Worm (Caenorhabditis elegans) whole organism, L2 larva: ENCODE data around the gene dolk-1.

Experiments used
- F13H6.1 ChIP-seq: sonication (generic microtip); optimal IDR thresholded peaks from 2 replicates; lab custom pipeline; 2016; ENCODE audit warnings: missing genetic modification characterization, missing compliant biosample characterization
- ZK546.5 ChIP-seq: sonication (generic microtip); optimal IDR thresholded peaks from 2 replicates; lab custom pipeline; 2017; ENCODE audit warnings: missing biosample characterization, missing genetic modification characterization
- alr-1 ChIP-seq: fragments of 150-350 bp; optimal IDR thresholded peaks from 2 replicates; lab custom pipeline; 2014; ENCODE audit warnings: missing biosample characterization, missing genetic modification characterization
- ama-1 ChIP-seq: fragments of 150-350 bp; optimal IDR thresholded peaks from 2 replicates; lab custom pipeline; 2018; ENCODE audit warnings: inconsistent platforms
- blmp-1 ChIP-seq: sonication (generic microtip); optimal IDR thresholded peaks from 2 replicates; lab custom pipeline; 2017; ENCODE audit warnings: missing genetic modification characterization, mild to moderate bottlenecking, missing compliant biosample characterization, antibody characterized with exemption, moderate library complexity; ENCODE audit not compliant: insufficient read depth
- crh-2 ChIP-seq: sonication (generic microtip); optimal IDR thresholded peaks from 2 replicates; lab custom pipeline; 2017; ENCODE audit warnings: missing biosample characterization, missing genetic modification characterization
- dmd-4 ChIP-seq: sonication (generic microtip); optimal IDR thresholded peaks from 2 replicates; lab custom pipeline; 2017; ENCODE audit warnings: missing biosample characterization, missing genetic modification characterization
- elt-1 ChIP-seq: fragments of 150-350 bp; optimal IDR thresholded peaks from 2 replicates; lab custom pipeline; 2014; ENCODE audit warnings: missing biosample characterization, missing genetic modification characterization
- elt-3 ChIP-seq: sonication (generic microtip); optimal IDR thresholded peaks from 2 replicates; lab custom pipeline; 2017; ENCODE audit warnings: missing biosample characterization, missing genetic modification characterization
- fos-1 ChIP-seq: fragments of 150-350 bp; optimal IDR thresholded peaks from 2 replicates; lab custom pipeline; 2014; ENCODE audit warnings: missing biosample characterization, missing genetic modification characterization
- gmeb-1 ChIP-seq: fragments of 150-350 bp; optimal IDR thresholded peaks from 2 replicates; lab custom pipeline; 2014; ENCODE audit warnings: missing biosample characterization, missing genetic modification characterization
- lin-11 ChIP-seq: fragments of 150-350 bp; sonication (generic microtip); optimal IDR thresholded peaks from 2 replicates; lab custom pipeline; 2014; ENCODE audit warnings: missing biosample characterization, missing genetic modification characterization, inconsistent platforms, mixed read lengths
- lin-13 ChIP-seq: fragments of 150-350 bp; optimal IDR thresholded peaks from 2 replicates; lab custom pipeline; 2014; ENCODE audit warnings: missing biosample characterization, missing genetic modification reagents, missing genetic modification characterization
- mab-5 ChIP-seq: fragments of 150-350 bp; optimal IDR thresholded peaks from 2 replicates; lab custom pipeline; 2014; ENCODE audit warnings: missing biosample characterization, missing genetic modification characterization
- nhr-11 ChIP-seq: fragments of 150-350 bp; optimal IDR thresholded peaks from 2 replicates; lab custom pipeline; 2014; ENCODE audit warnings: missing biosample characterization, missing genetic modification characterization
- nhr-12 ChIP-seq: fragments of 150-350 bp; optimal IDR thresholded peaks from 2 replicates; lab custom pipeline; 2014; ENCODE audit warnings: missing biosample characterization, missing genetic modification characterization
- nhr-129 ChIP-seq: fragments of 150-350 bp; optimal IDR thresholded peaks from 2 replicates; lab custom pipeline; 2014; ENCODE audit warnings: missing biosample characterization, missing genetic modification characterization
- nhr-21 ChIP-seq: fragments of 150-350 bp; optimal IDR thresholded peaks from 2 replicates; lab custom pipeline; 2014; ENCODE audit warnings: missing biosample characterization, missing genetic modification characterization
- nhr-23 ChIP-seq: fragments of 150-350 bp; optimal IDR thresholded peaks from 2 replicates; lab custom pipeline; 2014; ENCODE audit warnings: missing biosample characterization, missing genetic modification reagents, missing genetic modification characterization
- nhr-25 ChIP-seq: fragments of 150-350 bp; sonication (generic microtip); optimal IDR thresholded peaks from 3 replicates; lab custom pipeline; 2014; ENCODE audit warnings: missing biosample characterization, missing genetic modification characterization
- nhr-6 ChIP-seq: fragments of 150-350 bp; optimal IDR thresholded peaks from 2 replicates; lab custom pipeline; 2014; ENCODE audit warnings: missing biosample characterization, missing genetic modification characterization
- nhr-77 ChIP-seq: fragments of 150-350 bp; optimal IDR thresholded peaks from 2 replicates; lab custom pipeline; 2014; ENCODE audit warnings: missing biosample characterization, missing genetic modification characterization
- peb-1 ChIP-seq: fragments of 150-350 bp; optimal IDR thresholded peaks from 2 replicates; lab custom pipeline; 2014; ENCODE audit warnings: missing biosample characterization, missing genetic modification characterization
- sem-4 ChIP-seq: fragments of 150-350 bp; optimal IDR thresholded peaks from 2 replicates; lab custom pipeline; 2014; ENCODE audit warnings: missing biosample characterization, missing genetic modification reagents, missing genetic modification characterization
- skn-1 ChIP-seq: sonication (generic microtip); optimal IDR thresholded peaks from 2 replicates; lab custom pipeline; 2017; ENCODE audit warnings: missing biosample characterization, missing genetic modification characterization
- snpc-4 ChIP-seq: fragments of 150-350 bp; optimal IDR thresholded peaks from 2 replicates; lab custom pipeline; 2014; ENCODE audit warnings: missing biosample characterization, missing genetic modification characterization
- unc-55 ChIP-seq: fragments of 150-350 bp; sonication (generic microtip); optimal IDR thresholded peaks from 3 replicates; lab custom pipeline; 2014; ENCODE audit warnings: missing biosample characterization, missing genetic modification reagents, missing genetic modification characterization
- unc-62 ChIP-seq: fragments of 150-350 bp; optimal IDR thresholded peaks from 2 replicates; lab custom pipeline; 2014; ENCODE audit warnings: missing biosample characterization, missing genetic modification reagents, missing genetic modification characterization
- ztf-1 ChIP-seq: fragments of 200-800 bp; sonication (Bioruptor generic); conservative IDR thresholded peaks from 2 replicates; pipeline ENCODE4 v1.3.6; 2022; ENCODE audit warnings: missing genetic modification characterization, missing compliant biosample characterization
- ztf-11 ChIP-seq: sonication (generic microtip); optimal IDR thresholded peaks from 2 replicates; lab custom pipeline; 2017; ENCODE audit warnings: missing biosample characterization, missing genetic modification characterization
- ztf-4 ChIP-seq: fragments of 150-350 bp; optimal IDR thresholded peaks from 2 replicates; lab custom pipeline; 2014; ENCODE audit warnings: missing biosample characterization, missing genetic modification characterization

The dolk-1 gene

ce11 chrIII:11971342-11971741 lies 37.9 kb upstream of the dolk-1 start, which contains the start of gene Y56A3A.28:
Y56A3A.28 (minus strand) TSS chrIII:11971374.
- no peak for TF ChIP-seq crh-2 (tag; lab: Kevin White, UChicago)
- peak; percentile 6 for TF ChIP-seq unc-55 (GFP tag; lab: Kevin White, UChicago)

- TF ChIP-seq lin-13 (GFP tag; lab: Kevin White, UChicago), result peak; percentile 11
Measured at ce11 chrIII:11967049-11967448, 33.6 kb upstream of the dolk-1 start.

- TF ChIP-seq lin-11, result no peak
- no peak for TF ChIP-seq ZK546.5 (tag; lab: Kevin White, UChicago)
- no peak for TF ChIP-seq elt-3 (tag; lab: Kevin White, UChicago)
- TF ChIP-seq nhr-25 (tag; lab: Kevin White, UChicago), result no peak
- no peak for TF ChIP-seq dmd-4 (tag; lab: Kevin White, UChicago)
- TF ChIP-seq nhr-129 (tag; lab: Kevin White, UChicago), result no peak
- no peak for TF ChIP-seq ama-1 (lab: Kevin White, UChicago)
- TF ChIP-seq ztf-4 (tag; lab: Kevin White, UChicago), result no peak
- no peak for TF ChIP-seq unc-62 (GFP tag; lab: Kevin White, UChicago)
- TF ChIP-seq skn-1 (tag; lab: Kevin White, UChicago), result no peak
- no peak for TF ChIP-seq nhr-12 (tag; lab: Kevin White, UChicago)
- no peak for TF ChIP-seq nhr-6
- TF ChIP-seq sem-4 (tag; lab: Kevin White, UChicago), result no peak
- no peak for TF ChIP-seq blmp-1
- TF ChIP-seq ztf-11 (tag; lab: Kevin White, UChicago), result no peak
Measured at ce11 chrIII:11960080-11960479, 26.6 kb upstream of the dolk-1 start, which contains the start of gene top-3. top-3 (minus strand) TSS chrIII:11960180.

ce11 chrIII:11954150-11954549 lies 20.7 kb upstream of the dolk-1 start:
- TF ChIP-seq sem-4 (tag; lab: Kevin White, UChicago), result no peak
- TF ChIP-seq ama-1 (lab: Kevin White, UChicago), result no peak
- TF ChIP-seq lin-13 (GFP tag; lab: Kevin White, UChicago), result no peak
- TF ChIP-seq nhr-11 (tag; lab: Kevin White, UChicago), result no peak
- TF ChIP-seq fos-1, result no peak
- TF ChIP-seq nhr-23, result no peak
- no peak for TF ChIP-seq gmeb-1 (tag; lab: Kevin White, UChicago)
- no peak for TF ChIP-seq nhr-6
- TF ChIP-seq ztf-1 (GFP tag; lab: Robert Waterston, UW), result no peak
- no peak for TF ChIP-seq ZK546.5 (tag; lab: Kevin White, UChicago)
- no peak for TF ChIP-seq nhr-12 (tag; lab: Kevin White, UChicago)
- no peak for TF ChIP-seq snpc-4 (tag; lab: Kevin White, UChicago)

ce11 chrIII:11951111-11951510 lies 17.7 kb upstream of the dolk-1 start:
- TF ChIP-seq elt-3 (tag; lab: Kevin White, UChicago) (no peak), nhr-77 (tag; lab: Kevin White, UChicago) (no peak), mab-5 (tag; lab: Kevin White, UChicago) (no peak), ama-1 (lab: Kevin White, UChicago) (no peak), nhr-129 (tag; lab: Kevin White, UChicago) (no peak), peb-1 (tag; lab: Kevin White, UChicago) (no peak), sem-4 (tag; lab: Kevin White, UChicago) (no peak), elt-1 (tag; lab: Kevin White, UChicago) (no peak), snpc-4 (tag; lab: Kevin White, UChicago) (no peak), nhr-21 (no peak), blmp-1 (no peak), lin-13 (GFP tag; lab: Kevin White, UChicago) (no peak), fos-1 (no peak), skn-1 (tag; lab: Kevin White, UChicago) (no peak), F13H6.1 (tag; lab: Kevin White, UChicago) (no peak), unc-55 (GFP tag; lab: Kevin White, UChicago) (no peak), alr-1 (tag; lab: Kevin White, UChicago) (no peak), ztf-4 (tag; lab: Kevin White, UChicago) (no peak)
- TF ChIP-seq, all 48 proteins: peak for 0

ce11 chrIII:11949276-11949879 lies 15.9 kb upstream of the dolk-1 start:
- TF ChIP-seq nhr-23, result no peak
- TF ChIP-seq fos-1, result peak; percentile 56
